Fruit fly (Drosophila melanogaster) whole organism, embryonic: ENCODE data around the gene CG18622.

ENCODE experiments used
- Atf-2 ChIP-seq: fragments of 200-800 bp; sonication (Bioruptor generic); optimal IDR thresholded peaks from 2 replicates; lab custom pipeline; 2016; ENCODE audit warnings: missing biosample characterization, missing genetic modification characterization
- CG10979 ChIP-seq: fragments of 200-800 bp; sonication (Bioruptor generic); optimal IDR thresholded peaks from 2 replicates; lab custom pipeline; 2018; ENCODE audit warnings: missing biosample characterization, mild to moderate bottlenecking, missing genetic modification characterization, moderate library complexity
- CG11560 ChIP-seq: fragments of 200-800 bp; sonication (Bioruptor generic); IDR thresholded peaks from 3 replicates; pipeline ENCODE4 v1.3.6; 2022; ENCODE audit warnings: missing biosample characterization, missing genetic modification characterization
- CG12236 ChIP-seq: fragments of 200-800 bp; sonication (Bioruptor generic); optimal IDR thresholded peaks from 2 replicates; lab custom pipeline; 2016; ENCODE audit warnings: missing biosample characterization, missing genetic modification characterization
- CG15073 ChIP-seq: fragments of 200-800 bp; sonication (Bioruptor generic); optimal IDR thresholded peaks from 2 replicates; lab custom pipeline; 2016; ENCODE audit warnings: missing biosample characterization, missing genetic modification characterization
- CG15479 ChIP-seq: fragments of 200-800 bp; sonication (Bioruptor generic); optimal IDR thresholded peaks from 3 replicates; lab custom pipeline; 2019; ENCODE audit warnings: missing biosample characterization, mild to moderate bottlenecking, missing genetic modification characterization, moderate library complexity
- CG1647 ChIP-seq: fragments of 200-800 bp; sonication (Bioruptor generic); optimal IDR thresholded peaks from 3 replicates; lab custom pipeline; 2016; ENCODE audit warnings: missing biosample characterization, missing genetic modification characterization
- CG16863 ChIP-seq: fragments of 200-800 bp; sonication (Bioruptor generic); optimal IDR thresholded peaks from 3 replicates; lab custom pipeline; 2016; ENCODE audit warnings: missing biosample characterization, missing genetic modification characterization
- CG17186 ChIP-seq: fragments of 200-800 bp; sonication (Bioruptor generic); optimal IDR thresholded peaks from 3 replicates; lab custom pipeline; 2017; ENCODE audit warnings: missing biosample characterization, missing genetic modification reagents, missing genetic modification characterization
- CG17328 ChIP-seq: fragments of 200-800 bp; sonication (Bioruptor generic); IDR thresholded peaks from 2 replicates; pipeline ENCODE4 v1.3.6; 2022; ENCODE audit warnings: missing biosample characterization, missing genetic modification characterization
- CG17361 ChIP-seq: fragments of 200-800 bp; sonication (Bioruptor generic); IDR thresholded peaks from 3 replicates; pipeline ENCODE4 v1.3.6; 2022; ENCODE audit warnings: missing biosample characterization, missing genetic modification characterization
- CG17912 ChIP-seq: fragments of 200-800 bp; sonication (Bioruptor generic); optimal IDR thresholded peaks from 2 replicates; lab custom pipeline; 2018; ENCODE audit warnings: missing biosample characterization, mild to moderate bottlenecking, missing genetic modification characterization
- CG18262 ChIP-seq: fragments of 200-800 bp; optimal IDR thresholded peaks from 3 replicates; lab custom pipeline; 2019; ENCODE audit warnings: missing biosample characterization, mild to moderate bottlenecking, missing genetic modification characterization, moderate library complexity
- CG18619 ChIP-seq: fragments of 200-800 bp; sonication (Bioruptor generic); optimal IDR thresholded peaks from 3 replicates; lab custom pipeline; 2017; ENCODE audit warnings: missing biosample characterization, mild to moderate bottlenecking, missing genetic modification characterization
- CG2202 ChIP-seq: fragments of 200-800 bp; sonication (Bioruptor generic); optimal IDR thresholded peaks from 2 replicates; lab custom pipeline; 2018; ENCODE audit warnings: missing biosample characterization, mild to moderate bottlenecking, missing genetic modification characterization
- CG30431 ChIP-seq: fragments of 200-800 bp; sonication (Bioruptor generic); optimal IDR thresholded peaks from 2 replicates; lab custom pipeline; 2017; ENCODE audit warnings: missing biosample characterization, missing genetic modification characterization
- CG31388 ChIP-seq: fragments of 200-800 bp; sonication (Bioruptor generic); optimal IDR thresholded peaks from 2 replicates; lab custom pipeline; 2016; ENCODE audit warnings: missing biosample characterization, missing genetic modification characterization
- CG33213 ChIP-seq: fragments of 200-800 bp; sonication (Bioruptor generic); optimal IDR thresholded peaks from 3 replicates; lab custom pipeline; 2016; ENCODE audit warnings: missing biosample characterization, missing genetic modification characterization
- CG42726 ChIP-seq: fragments of 200-800 bp; sonication (Bioruptor generic); IDR thresholded peaks from 2 replicates; pipeline ENCODE4 v1.3.6; 2022; ENCODE audit warnings: missing biosample characterization, missing genetic modification characterization; ENCODE audit not compliant: partially characterized antibody
- CG4328 ChIP-seq: fragments of 200-800 bp; sonication (Bioruptor generic); optimal IDR thresholded peaks from 3 replicates; lab custom pipeline; 2017; ENCODE audit warnings: missing biosample characterization, missing genetic modification reagents, missing genetic modification characterization
- CG9437 ChIP-seq: fragments of 200-800 bp; sonication (Bioruptor generic); optimal IDR thresholded peaks from 2 replicates; lab custom pipeline; 2018; ENCODE audit warnings: missing biosample characterization, mild to moderate bottlenecking, missing genetic modification characterization
- CTCF ChIP-seq: fragments of 200-800 bp; sonication (Bioruptor generic); optimal IDR thresholded peaks from 2 replicates; lab custom pipeline; 2017; ENCODE audit warnings: missing biosample characterization, mild to moderate bottlenecking, missing genetic modification characterization, moderate library complexity
- Dad ChIP-seq: fragments of 200-800 bp; sonication (Bioruptor generic); optimal IDR thresholded peaks from 3 replicates; lab custom pipeline; 2016; ENCODE audit warnings: missing biosample characterization, missing genetic modification characterization
- Deaf1 ChIP-seq: fragments of 200-800 bp; optimal IDR thresholded peaks from 3 replicates; lab custom pipeline; 2019; ENCODE audit warnings: missing biosample characterization, mild to moderate bottlenecking, missing genetic modification characterization, moderate library complexity
- Dll ChIP-seq: fragments of 200-800 bp; sonication (Bioruptor generic); IDR thresholded peaks from 4 replicates; pipeline ENCODE4 v1.3.6; 2022; ENCODE audit warnings: missing biosample characterization, missing genetic modification characterization; ENCODE audit not compliant: partially characterized antibody
- Doc3 ChIP-seq: fragments of 200-800 bp; sonication (Bioruptor generic); IDR thresholded peaks from 3 replicates; pipeline ENCODE4 v1.3.6; 2022; ENCODE audit warnings: missing biosample characterization, missing genetic modification characterization; ENCODE audit not compliant: partially characterized antibody
- Dp ChIP-seq: fragments of 200-800 bp; sonication (Bioruptor generic); optimal IDR thresholded peaks from 2 replicates; lab custom pipeline; 2018; ENCODE audit warnings: missing biosample characterization, mild to moderate bottlenecking, missing genetic modification characterization, moderate library complexity
- Ets65A ChIP-seq: fragments of 200-800 bp; sonication (Bioruptor generic); peaks from one replicate; lab custom pipeline; 2016; ENCODE audit warnings: missing biosample characterization, missing genetic modification characterization
- GATAe ChIP-seq: fragments of 200-800 bp; sonication (Bioruptor generic); conservative IDR thresholded peaks from 2 replicates; pipeline ENCODE4 v1.3.6; 2022; ENCODE audit warnings: missing biosample characterization, missing genetic modification characterization
- HmgD ChIP-seq: fragments of 200-800 bp; sonication (Bioruptor generic); optimal IDR thresholded peaks from 3 replicates; lab custom pipeline; 2016; ENCODE audit warnings: missing biosample characterization, missing genetic modification characterization
- Hr3 ChIP-seq: fragments of 200-800 bp; sonication (Bioruptor generic); optimal IDR thresholded peaks from 3 replicates; lab custom pipeline; 2016; ENCODE audit warnings: missing biosample characterization, missing genetic modification characterization
- Jarid2 ChIP-seq: fragments of 200-800 bp; sonication (Bioruptor generic); optimal IDR thresholded peaks from 3 replicates; lab custom pipeline; 2017; ENCODE audit warnings: mild to moderate bottlenecking, missing biosample characterization, missing genetic modification reagents, missing genetic modification characterization
- Kr ChIP-seq: fragments of 200-800 bp; sonication (Bioruptor generic); optimal IDR thresholded peaks from 2 replicates; lab custom pipeline; 2017; ENCODE audit warnings: missing biosample characterization, mild to moderate bottlenecking, missing genetic modification characterization
- Nf-YA ChIP-seq: fragments of 200-800 bp; sonication (Bioruptor generic); IDR thresholded peaks from 2 replicates; pipeline ENCODE4 v1.3.6; 2022; ENCODE audit warnings: missing biosample characterization, missing genetic modification characterization
- PHDP ChIP-seq: fragments of 200-800 bp; sonication (Bioruptor generic); optimal IDR thresholded peaks from 3 replicates; lab custom pipeline; 2018; ENCODE audit warnings: missing biosample characterization, mild to moderate bottlenecking, missing genetic modification characterization, moderate library complexity
- Side ChIP-seq: fragments of 200-800 bp; sonication (Bioruptor generic); optimal IDR thresholded peaks from 2 replicates; lab custom pipeline; 2016; ENCODE audit warnings: missing biosample characterization, missing genetic modification characterization
- Six4 ChIP-seq: fragments of 200-800 bp; sonication (Bioruptor generic); optimal IDR thresholded peaks from 2 replicates; lab custom pipeline; 2016; ENCODE audit warnings: missing biosample characterization, missing genetic modification characterization
- Taf1 ChIP-seq: fragments of 200-800 bp; sonication (Bioruptor generic); IDR thresholded peaks from 2 replicates; pipeline ENCODE4 v1.3.6; 2022; ENCODE audit warnings: missing biosample characterization, missing genetic modification characterization
- ato ChIP-seq: fragments of 200-800 bp; sonication (Bioruptor generic); IDR thresholded peaks from 2 replicates; pipeline ENCODE4 v1.3.6; 2022; ENCODE audit warnings: missing biosample characterization, missing genetic modification characterization; ENCODE audit not compliant: partially characterized antibody
- caup ChIP-seq: fragments of 200-800 bp; sonication (Bioruptor generic); optimal IDR thresholded peaks from 3 replicates; lab custom pipeline; 2017; ENCODE audit warnings: missing biosample characterization, mild to moderate bottlenecking, missing genetic modification characterization, moderate library complexity; ENCODE audit not compliant: severe bottlenecking
- chm ChIP-seq: fragments of 200-800 bp; sonication (Bioruptor generic); IDR thresholded peaks from 2 replicates; pipeline ENCODE4 v1.3.6; 2022; ENCODE audit warnings: missing biosample characterization, missing genetic modification characterization
- crol ChIP-seq: fragments of 200-800 bp; sonication (Bioruptor generic); IDR thresholded peaks from 2 replicates; pipeline ENCODE4 v1.3.6; 2022; ENCODE audit warnings: missing biosample characterization, missing genetic modification characterization
- dmrt11E ChIP-seq: fragments of 200-800 bp; sonication (Bioruptor generic); optimal IDR thresholded peaks from 3 replicates; lab custom pipeline; 2018; ENCODE audit warnings: missing biosample characterization, mild to moderate bottlenecking, missing genetic modification characterization, moderate library complexity
- eve ChIP-seq, 2 experiments: fragments of >200 bp; optimal IDR thresholded peaks; 2 replicates each; lab custom pipeline; 2017; ENCODE audit warnings: missing biosample characterization in 2 of 2, missing genetic modification characterization in 2 of 2
- fu2 ChIP-seq: fragments of 200-800 bp; sonication (Bioruptor generic); optimal IDR thresholded peaks from 2 replicates; lab custom pipeline; 2016; ENCODE audit warnings: missing biosample characterization, missing genetic modification characterization
- repo ChIP-seq: fragments of 200-800 bp; sonication (Bioruptor generic); optimal IDR thresholded peaks from 2 replicates; lab custom pipeline; 2016; ENCODE audit warnings: missing biosample characterization, missing genetic modification characterization
- run ChIP-seq: fragments of 200-800 bp; sonication (Bioruptor generic); optimal IDR thresholded peaks from 3 replicates; lab custom pipeline; 2018; ENCODE audit warnings: missing biosample characterization, mild to moderate bottlenecking, missing genetic modification characterization
- schlank ChIP-seq: fragments of 200-800 bp; sonication (Bioruptor generic); optimal IDR thresholded peaks from 2 replicates; lab custom pipeline; 2018; ENCODE audit warnings: missing biosample characterization, mild to moderate bottlenecking, missing genetic modification characterization
- sd ChIP-seq: fragments of 200-800 bp; sonication (Bioruptor generic); optimal IDR thresholded peaks from 3 replicates; lab custom pipeline; 2018; ENCODE audit warnings: missing biosample characterization, mild to moderate bottlenecking, missing genetic modification characterization, moderate library complexity
- slou ChIP-seq: fragments of 200-800 bp; sonication (Bioruptor generic); optimal IDR thresholded peaks from 3 replicates; lab custom pipeline; 2016; ENCODE audit warnings: missing biosample characterization, missing genetic modification characterization
- slp2 ChIP-seq: fragments of 200-800 bp; sonication (Bioruptor generic); optimal IDR thresholded peaks from 2 replicates; lab custom pipeline; 2016; ENCODE audit warnings: missing biosample characterization, missing genetic modification characterization
- trh ChIP-seq: fragments of 200-800 bp; sonication (Bioruptor generic); optimal IDR thresholded peaks from 2 replicates; lab custom pipeline; 2016; ENCODE audit warnings: missing biosample characterization, missing genetic modification characterization
- zen2 ChIP-seq: fragments of 200-800 bp; sonication (Bioruptor generic); IDR thresholded peaks from 3 replicates; pipeline ENCODE4 v1.3.6; 2022; ENCODE audit warnings: missing biosample characterization, missing genetic modification characterization; ENCODE audit not compliant: partially characterized antibody

The CG18622 gene

DNA sequence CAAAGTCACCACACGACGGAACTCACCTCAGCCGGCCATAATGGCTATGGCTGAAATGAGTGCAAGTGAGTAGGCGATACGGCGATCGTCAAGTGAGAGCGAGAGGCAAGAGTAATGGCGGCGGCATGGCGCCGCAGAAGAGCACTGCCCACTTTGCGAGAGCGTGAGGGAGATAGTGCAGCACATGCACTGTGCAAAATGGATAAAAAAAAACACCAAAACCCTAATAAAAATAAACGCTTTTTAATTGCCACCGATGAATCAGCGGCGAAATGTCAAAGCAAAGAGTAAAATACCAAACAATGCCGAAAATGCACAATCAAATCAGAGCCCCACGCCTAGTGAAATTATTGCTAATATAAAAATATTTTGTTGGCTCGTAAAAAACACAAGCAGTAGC, 38.9 kb downstream of the CG18622 start (continued):
- no peak for TF ChIP-seq schlank (tag; lab: Kevin White, UChicago)
- TF ChIP-seq Dad (GFP tag; lab: Kevin White, UChicago) = no peak
- no peak for TF ChIP-seq eve (GFP tag; optimal IDR thresholded peaks at IDR 0.05; lab: Kevin White, UChicago)
- no peak for TF ChIP-seq caup (GFP tag; lab: Kevin White, UChicago)
- TF ChIP-seq CG42726 = no peak
- no peak for TF ChIP-seq Taf1
- no peak for TF ChIP-seq slou (GFP tag; lab: Kevin White, UChicago)
- TF ChIP-seq zen2 (GFP tag; lab: Robert Waterston, UW) = no peak
- no peak for TF ChIP-seq CG30431 (GFP tag; lab: Kevin White, UChicago)
- no peak for TF ChIP-seq Side (GFP tag; lab: Kevin White, UChicago)
- peak; percentile 69 for TF ChIP-seq Nf-YA (GFP tag; lab: Robert Waterston, UW)
- no peak for TF ChIP-seq CG10979 (tag; lab: Kevin White, UChicago)
- no peak for TF ChIP-seq CG2202 (tag; lab: Kevin White, UChicago)
- TF ChIP-seq CG15479 (GFP tag; lab: Kevin White, UChicago) = peak; percentile 46
- TF ChIP-seq sd (tag; lab: Kevin White, UChicago) = no peak
- no peak for TF ChIP-seq Atf-2 (GFP tag; lab: Kevin White, UChicago)
- TF ChIP-seq CG17328 (GFP tag; lab: Robert Waterston, UW) = peak; percentile 43
- TF ChIP-seq Deaf1 (tag; lab: Kevin White, UChicago) = peak; percentile 21
- no peak for TF ChIP-seq Six4 (GFP tag; lab: Kevin White, UChicago)
- TF ChIP-seq Kr (GFP tag; lab: Kevin White, UChicago) = no peak
- TF ChIP-seq CG31388 (GFP tag; lab: Kevin White, UChicago) = no peak
- TF ChIP-seq CG18262 (tag; lab: Kevin White, UChicago) = no peak
- TF ChIP-seq chm (GFP tag; lab: Robert Waterston, UW) = peak; percentile 59; the same call in 1 of the 2 replicates
- no peak for TF ChIP-seq Dp
- TF ChIP-seq CG11560 (tag; lab: Robert Waterston, UW) = no peak
- no peak for TF ChIP-seq dmrt11E (tag; lab: Kevin White, UChicago)
- no peak for TF ChIP-seq GATAe
- TF ChIP-seq fu2 (GFP tag; lab: Kevin White, UChicago) = no peak
- TF ChIP-seq ato = no peak
- TF ChIP-seq slp2 (GFP tag; lab: Kevin White, UChicago) = peak; percentile 8
- TF ChIP-seq CG16863 (GFP tag; lab: Kevin White, UChicago) = peak; percentile 25
- no peak for TF ChIP-seq CG33213 (GFP tag; lab: Kevin White, UChicago)
- TF ChIP-seq Jarid2 (GFP tag; lab: Kevin White, UChicago) = no peak
- peak; percentile 71 for TF ChIP-seq HmgD (GFP tag; lab: Kevin White, UChicago)
- no peak for TF ChIP-seq CG17186 (GFP tag; lab: Kevin White, UChicago)
- no peak for TF ChIP-seq CG4328 (GFP tag; lab: Kevin White, UChicago)
- TF ChIP-seq Ets65A (GFP tag; lab: Kevin White, UChicago) = no peak
- no peak for TF ChIP-seq CG17912 (GFP tag; lab: Kevin White, UChicago)
- peak; percentile 39; the same call in 1 of the 2 replicates for TF ChIP-seq crol (GFP tag; lab: Robert Waterston, UW)
- TF ChIP-seq CG18619 (GFP tag; lab: Kevin White, UChicago) = no peak
- TF ChIP-seq CG17361 (GFP tag; lab: Robert Waterston, UW) = no peak
- no peak for TF ChIP-seq CG9437
- TF ChIP-seq Doc3 = no peak
- TF ChIP-seq PHDP = no peak
- no peak for TF ChIP-seq run (tag; lab: Kevin White, UChicago)
- no peak for TF ChIP-seq CG12236 (GFP tag; lab: Kevin White, UChicago)
- no peak for TF ChIP-seq Hr3
- TF ChIP-seq repo (GFP tag; lab: Kevin White, UChicago) = peak; percentile 20
- no peak for TF ChIP-seq CG15073 (GFP tag; lab: Kevin White, UChicago)
- TF ChIP-seq CG1647 (GFP tag; lab: Kevin White, UChicago) = no peak
- no peak for TF ChIP-seq Dll (GFP tag; lab: Robert Waterston, UW)
- no peak for TF ChIP-seq trh
- TF ChIP-seq CTCF (GFP tag; lab: Kevin White, UChicago) = no peak
